Worm (Caenorhabditis elegans) whole organism, mixed stage, embryonic: ENCODE measurements around the gene F36D3.14.

ENCODE experiments used
- hlh-1 ChIP-seq: fragments of 150-350 bp; optimal IDR thresholded peaks from 2 replicates; lab custom pipeline; 2014; ENCODE audit warnings: missing biosample characterization, missing genetic modification reagents, missing genetic modification characterization
- snpc-4 ChIP-seq: fragments of 150-350 bp; optimal IDR thresholded peaks from 2 replicates; lab custom pipeline; 2014; ENCODE audit warnings: missing biosample characterization, missing genetic modification characterization
- unc-39 ChIP-seq: fragments of 150-350 bp; optimal IDR thresholded peaks from 2 replicates; lab custom pipeline; 2014; ENCODE audit warnings: missing biosample characterization, missing genetic modification characterization
- ztf-11 ChIP-seq: fragments of 150-350 bp; optimal IDR thresholded peaks from 2 replicates; lab custom pipeline; 2014; ENCODE audit warnings: missing biosample characterization, missing genetic modification characterization

DNA sequence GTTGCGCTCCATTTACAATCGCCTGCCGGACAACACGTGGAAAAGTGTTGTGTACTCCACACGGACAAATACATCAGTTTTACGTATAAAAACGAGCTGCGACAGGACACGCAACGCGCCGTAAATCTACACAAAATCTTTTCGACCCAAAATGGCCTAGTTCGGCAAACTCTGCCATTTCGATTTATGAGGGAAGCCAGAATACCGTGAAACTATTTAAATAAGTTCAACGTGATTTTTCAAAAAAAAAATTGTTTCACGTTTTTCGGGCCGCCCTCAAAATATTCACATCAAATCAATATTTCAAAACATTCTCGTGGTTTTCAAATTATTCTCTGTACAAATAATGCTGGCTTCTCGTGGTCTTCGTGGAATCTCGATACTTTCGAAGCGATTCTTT, 23.8 kb upstream of the F36D3.14 start, which contains the start of gene F36D3.8:
- no peak for TF ChIP-seq hlh-1 (tag; lab: Kevin White, UChicago)
- TF ChIP-seq snpc-4 (tag; lab: Kevin White, UChicago) = no peak
- no peak for TF ChIP-seq ztf-11 (tag; lab: Kevin White, UChicago)
- no peak for TF ChIP-seq unc-39 (tag; lab: Kevin White, UChicago)
